Worm (Caenorhabditis elegans) whole organism, late embryonic: Measurements from ENCODE around the gene F07C4.6.

Source experiments
- C08G9.2 ChIP-seq: sonication (generic microtip); optimal IDR thresholded peaks from 2 replicates; lab custom pipeline; 2016; ENCODE audit warnings: mild to moderate bottlenecking, missing genetic modification characterization, moderate library complexity, missing compliant biosample characterization
- C38D4.7 ChIP-seq: fragments of 200-800 bp; sonication (Bioruptor generic); optimal IDR thresholded peaks from 2 replicates; lab custom pipeline; 2018; ENCODE audit warnings: mild to moderate bottlenecking, missing genetic modification characterization, moderate library complexity, missing compliant biosample characterization
- K02D7.2 ChIP-seq: sonication (generic microtip); optimal IDR thresholded peaks from 2 replicates; lab custom pipeline; 2017; ENCODE audit warnings: mild to moderate bottlenecking, missing genetic modification characterization, missing compliant biosample characterization
- K09A11.1 ChIP-seq: sonication (generic microtip); optimal IDR thresholded peaks from 2 replicates; lab custom pipeline; 2017; ENCODE audit warnings: antibody characterized with exemption, mild to moderate bottlenecking, missing genetic modification characterization, missing compliant biosample characterization; ENCODE audit not compliant: insufficient read depth
- T23F11.4 ChIP-seq: fragments of 200-800 bp; sonication (Bioruptor generic); optimal IDR thresholded peaks from 2 replicates; lab custom pipeline; 2018; ENCODE audit warnings: mild to moderate bottlenecking, missing genetic modification characterization, missing compliant biosample characterization
- Y22D7AL.16 ChIP-seq: sonication (generic microtip); optimal IDR thresholded peaks from 2 replicates; lab custom pipeline; 2016; ENCODE audit warnings: missing genetic modification characterization, missing compliant biosample characterization
- ahr-1 ChIP-seq: sonication (generic microtip); optimal IDR thresholded peaks from 2 replicates; lab custom pipeline; 2016; ENCODE audit warnings: missing genetic modification characterization, missing compliant biosample characterization
- ama-1 ChIP-seq: fragments of 150-350 bp; optimal IDR thresholded peaks from 2 replicates; lab custom pipeline; 2014
- ceh-22 ChIP-seq: sonication (generic microtip); optimal IDR thresholded peaks from 2 replicates; lab custom pipeline; 2017; ENCODE audit warnings: missing biosample characterization, missing genetic modification characterization
- ceh-24 ChIP-seq: sonication (generic microtip); optimal IDR thresholded peaks from 2 replicates; lab custom pipeline; 2016; ENCODE audit warnings: mild to moderate bottlenecking, missing genetic modification characterization, missing compliant biosample characterization
- ceh-30 ChIP-seq: fragments of 150-350 bp; optimal IDR thresholded peaks from 2 replicates; lab custom pipeline; 2014; ENCODE audit warnings: missing biosample characterization, missing genetic modification characterization
- ceh-31 ChIP-seq: sonication (generic microtip); optimal IDR thresholded peaks from 2 replicates; lab custom pipeline; 2016; ENCODE audit warnings: missing genetic modification characterization, missing compliant biosample characterization
- ceh-45 ChIP-seq: fragments of 200-800 bp; sonication (Bioruptor generic); IDR thresholded peaks from 2 replicates; pipeline ENCODE4 v1.3.6; 2022; ENCODE audit warnings: missing genetic modification reagents, missing genetic modification characterization, missing compliant biosample characterization
- ceh-48 ChIP-seq: sonication (generic microtip); optimal IDR thresholded peaks from 2 replicates; lab custom pipeline; 2016; ENCODE audit warnings: missing genetic modification characterization, inconsistent platforms, missing compliant biosample characterization
- ceh-6 ChIP-seq: fragments of 200-800 bp; sonication (Bioruptor generic); optimal IDR thresholded peaks from 2 replicates; lab custom pipeline; 2018; ENCODE audit warnings: mild to moderate bottlenecking, missing genetic modification characterization, missing compliant biosample characterization
- che-1 ChIP-seq: sonication (generic microtip); optimal IDR thresholded peaks from 2 replicates; lab custom pipeline; 2016; ENCODE audit warnings: mild to moderate bottlenecking, missing genetic modification characterization, missing compliant biosample characterization
- dmd-4 ChIP-seq: sonication (generic microtip); optimal IDR thresholded peaks from 2 replicates; lab custom pipeline; 2016; ENCODE audit warnings: borderline replicate concordance, missing genetic modification characterization, missing compliant biosample characterization
- fax-1 ChIP-seq: sonication (generic microtip); optimal IDR thresholded peaks from 2 replicates; lab custom pipeline; 2016; ENCODE audit warnings: missing genotype, missing genetic modification characterization, missing compliant biosample characterization
- fkh-10 ChIP-seq: fragments of 150-350 bp; optimal IDR thresholded peaks from 2 replicates; lab custom pipeline; 2014; ENCODE audit warnings: missing biosample characterization, missing genetic modification reagents, missing genetic modification characterization
- fkh-6 ChIP-seq: sonication (generic microtip); optimal IDR thresholded peaks from 2 replicates; lab custom pipeline; 2016; ENCODE audit warnings: missing genetic modification characterization, missing compliant biosample characterization
- hlh-30 ChIP-seq: sonication (generic microtip); optimal IDR thresholded peaks from 2 replicates; lab custom pipeline; 2017; ENCODE audit warnings: antibody characterized with exemption, missing genetic modification characterization, missing compliant biosample characterization; ENCODE audit not compliant: insufficient read depth
- hlh-6 ChIP-seq: sonication (generic microtip); optimal IDR thresholded peaks from 2 replicates; lab custom pipeline; 2016; ENCODE audit warnings: missing genotype, missing genetic modification characterization, missing compliant biosample characterization
- hlh-8 ChIP-seq: sonication (generic microtip); optimal IDR thresholded peaks from 2 replicates; lab custom pipeline; 2016; ENCODE audit warnings: missing genotype, missing genetic modification characterization, missing compliant biosample characterization
- lin-11 ChIP-seq: fragments of 200-800 bp; sonication (Bioruptor generic); optimal IDR thresholded peaks from 2 replicates; lab custom pipeline; 2018; ENCODE audit warnings: mild to moderate bottlenecking, missing genetic modification characterization, missing compliant biosample characterization
- nhr-232 ChIP-seq: sonication (generic microtip); optimal IDR thresholded peaks from 2 replicates; lab custom pipeline; 2016; ENCODE audit warnings: missing genetic modification characterization, missing compliant biosample characterization
- npax-4 ChIP-seq: sonication (generic microtip); optimal IDR thresholded peaks from 2 replicates; lab custom pipeline; 2016; ENCODE audit warnings: missing genetic modification characterization, missing compliant biosample characterization
- pax-1 ChIP-seq: fragments of 150-350 bp; optimal IDR thresholded peaks from 2 replicates; lab custom pipeline; 2014; ENCODE audit warnings: missing biosample characterization, missing genetic modification characterization
- pha-2 ChIP-seq: sonication (generic microtip); optimal IDR thresholded peaks from 2 replicates; lab custom pipeline; 2017; ENCODE audit warnings: mild to moderate bottlenecking, missing genetic modification characterization, missing compliant biosample characterization
- pha-4 ChIP-seq: fragments of 150-350 bp; optimal IDR thresholded peaks from 2 replicates; lab custom pipeline; 2018; ENCODE audit warnings: missing biosample characterization, missing genetic modification reagents, missing genetic modification characterization
- ref-2 ChIP-seq: sonication (generic microtip); optimal IDR thresholded peaks from 2 replicates; lab custom pipeline; 2016; ENCODE audit warnings: missing genetic modification characterization, missing compliant biosample characterization
- rnt-1 ChIP-seq: sonication (generic microtip); optimal IDR thresholded peaks from 2 replicates; lab custom pipeline; 2016; ENCODE audit warnings: missing genetic modification characterization, missing compliant biosample characterization
- sox-2 ChIP-seq: fragments of 200-800 bp; sonication (Bioruptor generic); IDR thresholded peaks from 2 replicates; pipeline ENCODE4 v1.3.6; 2022; ENCODE audit warnings: missing genetic modification reagents, missing genetic modification characterization, missing compliant biosample characterization
- sox-4 ChIP-seq: sonication (generic microtip); optimal IDR thresholded peaks from 2 replicates; lab custom pipeline; 2017; ENCODE audit warnings: mild to moderate bottlenecking, missing genetic modification characterization, inconsistent platforms, missing compliant biosample characterization
- syd-9 ChIP-seq: sonication (generic microtip); optimal IDR thresholded peaks from 2 replicates; lab custom pipeline; 2016; ENCODE audit warnings: mild to moderate bottlenecking, missing genetic modification characterization, moderate library complexity, missing compliant biosample characterization
- tbx-7 ChIP-seq: sonication (generic microtip); optimal IDR thresholded peaks from 2 replicates; lab custom pipeline; 2016; ENCODE audit warnings: missing genotype, missing genetic modification characterization, missing compliant biosample characterization
- ttx-3 ChIP-seq: sonication (generic microtip); optimal IDR thresholded peaks from 2 replicates; lab custom pipeline; 2016; ENCODE audit warnings: missing genetic modification reagents, missing genetic modification characterization, missing compliant biosample characterization
- unc-42 ChIP-seq: sonication (generic microtip); optimal IDR thresholded peaks from 2 replicates; lab custom pipeline; 2016; ENCODE audit warnings: missing genotype, missing genetic modification characterization, missing compliant biosample characterization
- unc-55 ChIP-seq: sonication (generic microtip); optimal IDR thresholded peaks from 2 replicates; lab custom pipeline; 2017; ENCODE audit warnings: missing biosample characterization, missing genetic modification reagents, missing genetic modification characterization
- zip-5 ChIP-seq: sonication (generic microtip); optimal IDR thresholded peaks from 2 replicates; lab custom pipeline; 2016; ENCODE audit warnings: missing genetic modification characterization, missing compliant biosample characterization

The F07C4.6 gene

ce11 chrV:7609698-7610420 is 16.8 kb upstream of the F07C4.6 start, which contains the start of the genes folt-3 and clec-214:
Gene folt-3, minus strand, starts transcription at chrV:7609748.
Gene clec-214, plus strand, starts transcription at chrV:7610370.
- TF ChIP-seq ref-2 (tag; lab: Kevin White, UChicago): no peak
- no peak for TF ChIP-seq che-1
- TF ChIP-seq T23F11.4 (GFP tag; lab: Kevin White, UChicago): no peak
- TF ChIP-seq ceh-30: no peak
- TF ChIP-seq ceh-48: no peak
- TF ChIP-seq tbx-7 (tag; lab: Kevin White, UChicago): no peak
- TF ChIP-seq ttx-3: no peak
- no peak for TF ChIP-seq sox-2
- TF ChIP-seq hlh-30: no peak
- no peak for TF ChIP-seq Y22D7AL.16 (tag; lab: Kevin White, UChicago)
- no peak for TF ChIP-seq zip-5 (tag; lab: Kevin White, UChicago)
- no peak for TF ChIP-seq ceh-31
- no peak for TF ChIP-seq sox-4 (tag; lab: Kevin White, UChicago)

DNA sequence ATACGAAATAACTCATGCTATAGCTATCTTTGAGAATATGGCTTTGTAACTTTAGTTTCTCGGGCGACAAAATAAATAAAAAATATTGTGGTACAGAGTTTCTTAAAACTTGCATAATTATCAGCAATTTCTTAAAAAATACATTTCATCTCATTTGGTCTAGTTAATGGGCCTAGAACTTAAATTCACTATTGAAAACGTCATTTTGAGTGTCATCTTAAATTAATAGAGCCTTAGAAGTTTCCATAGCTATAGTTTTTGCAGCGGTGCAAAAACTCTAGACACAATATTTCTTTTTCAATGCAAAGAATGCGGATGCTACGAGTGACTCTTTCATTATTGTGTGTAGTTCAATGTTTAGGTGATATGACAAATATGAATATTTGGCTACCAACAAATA is 14.6 kb upstream of the F07C4.6 start, which contains the start of gene clec-215:
clec-215 (plus strand) TSS at position 301 of the 400 bp plus-strand sequence.
- no peak for TF ChIP-seq pha-2 (tag; lab: Kevin White, UChicago)
- no peak for TF ChIP-seq syd-9 (tag; lab: Kevin White, UChicago)
- TF ChIP-seq fkh-6 (tag; lab: Kevin White, UChicago): no peak
- no peak for TF ChIP-seq rnt-1 (tag; lab: Kevin White, UChicago)
- TF ChIP-seq dmd-4 (tag; lab: Kevin White, UChicago): no peak
- no peak for TF ChIP-seq K09A11.1 (tag; lab: Kevin White, UChicago)
- no peak for TF ChIP-seq pha-4 (tag; lab: Kevin White, UChicago)
- TF ChIP-seq nhr-232 (tag; lab: Kevin White, UChicago): no peak
- TF ChIP-seq ama-1 (lab: Kevin White, UChicago): no peak
- TF ChIP-seq ceh-6 (GFP tag; lab: Kevin White, UChicago): no peak
- no peak for TF ChIP-seq pax-1 (tag; lab: Kevin White, UChicago)
- TF ChIP-seq unc-55 (GFP tag; lab: Kevin White, UChicago): no peak
- no peak for TF ChIP-seq ceh-45
- no peak for TF ChIP-seq fkh-10 (GFP tag; lab: Kevin White, UChicago)
- TF ChIP-seq npax-4: no peak
- no peak for TF ChIP-seq hlh-6 (tag; lab: Kevin White, UChicago)
- TF ChIP-seq ceh-24 (tag; lab: Kevin White, UChicago): no peak

DNA sequence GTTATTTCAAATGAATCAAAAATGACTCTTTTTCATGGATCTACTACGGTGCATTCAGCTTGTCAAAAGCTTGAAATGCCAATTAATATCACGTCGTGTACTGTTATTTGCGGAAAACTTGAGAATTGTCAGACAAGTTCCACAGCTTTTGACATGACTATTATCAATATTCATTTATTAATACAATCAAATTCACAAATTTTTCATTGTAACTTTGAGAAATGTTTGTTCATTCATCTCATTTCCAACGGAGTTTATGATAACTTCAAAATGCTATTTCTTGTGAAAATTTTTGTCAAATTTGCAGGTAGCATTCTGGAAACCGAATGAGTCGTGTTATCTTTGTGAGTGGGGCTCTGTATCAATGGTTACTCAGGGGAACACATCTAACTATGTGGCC is 8.5 kb upstream of the F07C4.6 start, which contains the start of gene C50E3.15:
C50E3.15 (plus strand) TSS at position 301 of the 400 bp plus-strand sequence.
- TF ChIP-seq ceh-22 (tag; lab: Kevin White, UChicago) (no peak), ceh-6 (GFP tag; lab: Kevin White, UChicago) (no peak), dmd-4 (tag; lab: Kevin White, UChicago) (no peak), pha-2 (tag; lab: Kevin White, UChicago) (no peak), hlh-6 (tag; lab: Kevin White, UChicago) (no peak), ahr-1 (tag; lab: Kevin White, UChicago) (no peak), C08G9.2 (tag; lab: Kevin White, UChicago) (no peak), lin-11 (no peak), ref-2 (tag; lab: Kevin White, UChicago) (no peak), T23F11.4 (GFP tag; lab: Kevin White, UChicago) (no peak), hlh-8 (no peak), syd-9 (tag; lab: Kevin White, UChicago) (no peak), fax-1 (tag; lab: Kevin White, UChicago) (no peak), pha-4 (tag; lab: Kevin White, UChicago) (no peak), C38D4.7 (GFP tag; lab: Kevin White, UChicago) (no peak), unc-42 (tag; lab: Kevin White, UChicago) (no peak), K02D7.2 (tag; lab: Kevin White, UChicago) (no peak)
